Worm (Caenorhabditis elegans) whole organism, L1 larva: ENCODE measurements around the gene cri-2.

ENCODE experiments used
- C04F5.9 ChIP-seq: sonication (generic microtip); optimal IDR thresholded peaks from 2 replicates; lab custom pipeline; 2016; ENCODE audit warnings: missing genetic modification characterization, missing compliant biosample characterization
- C16A3.4 ChIP-seq: fragments of 150-350 bp; optimal IDR thresholded peaks from 2 replicates; lab custom pipeline; 2014; ENCODE audit warnings: missing biosample characterization, missing genetic modification characterization
- F16B12.6 ChIP-seq: fragments of 150-350 bp; optimal IDR thresholded peaks from 2 replicates; lab custom pipeline; 2014; ENCODE audit warnings: missing biosample characterization, missing genetic modification characterization
- Y116A8C.19 ChIP-seq: sonication (generic microtip); optimal IDR thresholded peaks from 2 replicates; lab custom pipeline; 2016; ENCODE audit warnings: missing compliant biosample characterization, missing genetic modification characterization, borderline replicate concordance
- ama-1 ChIP-seq: fragments of 150-350 bp; optimal IDR thresholded peaks from 2 replicates; lab custom pipeline; 2014
- blmp-1 ChIP-seq: fragments of 150-350 bp; optimal IDR thresholded peaks from 2 replicates; lab custom pipeline; 2014; ENCODE audit warnings: missing biosample characterization, missing genetic modification characterization
- ceh-8 ChIP-seq: fragments of 200-800 bp; sonication (Bioruptor generic); optimal IDR thresholded peaks from 2 replicates; lab custom pipeline; 2018; ENCODE audit warnings: mild to moderate bottlenecking, missing genetic modification characterization, moderate library complexity, missing compliant biosample characterization
- ceh-82 ChIP-seq, 3 experiments: fragments of 150-350 bp in 1 of 3; sonication (generic microtip) in 2 of 3; optimal IDR thresholded peaks; 2 replicates each; lab custom pipeline; 2014 to 2017; ENCODE audit warnings: missing biosample characterization in 3 of 3, missing genetic modification characterization in 3 of 3
- ceh-90 ChIP-seq: sonication (generic microtip); optimal IDR thresholded peaks from 2 replicates; lab custom pipeline; 2016; ENCODE audit warnings: missing genetic modification characterization, missing compliant biosample characterization
- ces-1 ChIP-seq: fragments of 150-350 bp; optimal IDR thresholded peaks from 2 replicates; lab custom pipeline; 2014; ENCODE audit warnings: missing biosample characterization, missing genetic modification reagents, missing genetic modification characterization
- dsc-1 ChIP-seq: sonication (generic microtip); optimal IDR thresholded peaks from 2 replicates; lab custom pipeline; 2016; ENCODE audit warnings: mild to moderate bottlenecking, missing genetic modification characterization, missing compliant biosample characterization
- efl-1 ChIP-seq, 4 experiments: fragments of 150-350 bp; optimal IDR thresholded peaks in 3 of 4; peaks in 1 of 4; 1 replicate in 1 of 4; 2 replicates in 3 of 4; lab custom pipeline; 2014; ENCODE audit warnings: missing biosample characterization in 2 of 4, missing genetic modification characterization in 2 of 4, missing genetic modification reagents in 2 of 4
- egl-13 ChIP-seq: sonication (generic microtip); optimal IDR thresholded peaks from 2 replicates; lab custom pipeline; 2016; ENCODE audit warnings: missing genotype, missing genetic modification reagents, missing genetic modification characterization, missing compliant biosample characterization
- elt-2 ChIP-seq: sonication (generic microtip); optimal IDR thresholded peaks from 2 replicates; lab custom pipeline; 2016; ENCODE audit warnings: missing genetic modification characterization, mild to moderate bottlenecking, inconsistent platforms, missing compliant biosample characterization, missing genetic modification reagents
- fkh-4 ChIP-seq: sonication (generic microtip); optimal IDR thresholded peaks from 2 replicates; lab custom pipeline; 2016; ENCODE audit warnings: missing compliant biosample characterization, missing genetic modification characterization, borderline replicate concordance
- isw-1 ChIP-seq: fragments of 200-800 bp; sonication (Bioruptor generic); IDR thresholded peaks from 2 replicates; pipeline ENCODE4 v1.3.6; 2022; ENCODE audit warnings: missing genetic modification characterization, missing compliant biosample characterization
- jun-1 ChIP-seq: fragments of 150-350 bp; optimal IDR thresholded peaks from 2 replicates; lab custom pipeline; 2014; ENCODE audit warnings: missing biosample characterization, missing genetic modification reagents, missing genetic modification characterization
- lin-14 ChIP-seq: fragments of 200-800 bp; sonication (Bioruptor generic); optimal IDR thresholded peaks from 2 replicates; lab custom pipeline; 2018; ENCODE audit warnings: mild to moderate bottlenecking, missing genetic modification characterization, moderate library complexity, missing compliant biosample characterization
- lin-15B ChIP-seq: fragments of 150-350 bp; sonication (generic microtip); optimal IDR thresholded peaks from 3 replicates; lab custom pipeline; 2014; ENCODE audit warnings: missing biosample characterization, missing genetic modification characterization
- lir-3 ChIP-seq: sonication (generic microtip); optimal IDR thresholded peaks from 2 replicates; lab custom pipeline; 2016; ENCODE audit warnings: mild to moderate bottlenecking, missing genetic modification characterization, moderate library complexity, missing compliant biosample characterization; ENCODE audit not compliant: poor library complexity
- mdl-1 ChIP-seq, 2 experiments: fragments of 150-350 bp; optimal IDR thresholded peaks; 2 replicates each; lab custom pipeline; 2014 to 2017; ENCODE audit warnings: missing biosample characterization in 2 of 2, missing genetic modification characterization in 2 of 2, inconsistent platforms in 1 of 2
- mep-1 ChIP-seq: fragments of 150-350 bp; optimal IDR thresholded peaks from 2 replicates; lab custom pipeline; 2014; ENCODE audit warnings: missing biosample characterization, missing genetic modification characterization
- nhr-11 ChIP-seq: fragments of 150-350 bp; optimal IDR thresholded peaks from 2 replicates; lab custom pipeline; 2014; ENCODE audit warnings: missing biosample characterization, missing genetic modification characterization
- nhr-19 ChIP-seq: fragments of 200-800 bp; sonication (Bioruptor generic); conservative IDR thresholded peaks from 2 replicates; pipeline ENCODE4 v1.3.6; 2022; ENCODE audit warnings: missing genetic modification characterization, missing compliant biosample characterization
- nhr-71 ChIP-seq: sonication (generic microtip); optimal IDR thresholded peaks from 2 replicates; lab custom pipeline; 2016; ENCODE audit warnings: mild to moderate bottlenecking, missing genetic modification characterization, moderate library complexity, missing compliant biosample characterization
- nhr-85 ChIP-seq: sonication (generic microtip); peaks from one replicate; lab custom pipeline; 2016; ENCODE audit warnings: missing genetic modification characterization, inconsistent platforms, missing compliant biosample characterization
- pag-3 ChIP-seq: sonication (generic microtip); optimal IDR thresholded peaks from 2 replicates; lab custom pipeline; 2017; ENCODE audit warnings: missing genetic modification characterization, mild to moderate bottlenecking, missing compliant biosample characterization, antibody characterized with exemption, borderline replicate concordance; ENCODE audit not compliant: insufficient read depth
- pqm-1 ChIP-seq: sonication (generic microtip); optimal IDR thresholded peaks from 3 replicates; lab custom pipeline; 2017; ENCODE audit warnings: missing biosample characterization, missing genetic modification characterization
- rnt-1 ChIP-seq: sonication (generic microtip); optimal IDR thresholded peaks from 2 replicates; lab custom pipeline; 2016; ENCODE audit warnings: mild to moderate bottlenecking, missing genetic modification characterization, moderate library complexity, missing compliant biosample characterization
- snu-23 ChIP-seq: sonication (generic microtip); optimal IDR thresholded peaks from 2 replicates; lab custom pipeline; 2016; ENCODE audit warnings: missing genetic modification characterization, missing compliant biosample characterization
- swsn-7 ChIP-seq: sonication (generic microtip); optimal IDR thresholded peaks from 2 replicates; lab custom pipeline; 2016; ENCODE audit warnings: missing genetic modification characterization, missing compliant biosample characterization
- tlp-1 ChIP-seq: fragments of 150-350 bp; optimal IDR thresholded peaks from 2 replicates; lab custom pipeline; 2014; ENCODE audit warnings: missing biosample characterization, missing genetic modification characterization
- unc-130 ChIP-seq: fragments of 150-350 bp; optimal IDR thresholded peaks from 2 replicates; lab custom pipeline; 2017; ENCODE audit warnings: missing biosample characterization, missing genetic modification characterization, inconsistent platforms
- unc-98 ChIP-seq: fragments of 200-800 bp; sonication (Bioruptor generic); IDR thresholded peaks from 2 replicates; pipeline ENCODE4 v1.3.6; 2022; ENCODE audit warnings: missing genetic modification characterization, missing compliant biosample characterization
- zag-1 ChIP-seq: fragments of 150-350 bp; optimal IDR thresholded peaks from 2 replicates; lab custom pipeline; 2014; ENCODE audit warnings: missing biosample characterization, missing genetic modification characterization
- zip-4 ChIP-seq: fragments of 200-800 bp; sonication (Bioruptor generic); optimal IDR thresholded peaks from 2 replicates; lab custom pipeline; 2018; ENCODE audit warnings: mild to moderate bottlenecking, missing genetic modification characterization, moderate library complexity, missing compliant biosample characterization

Gene cri-2

DNA sequence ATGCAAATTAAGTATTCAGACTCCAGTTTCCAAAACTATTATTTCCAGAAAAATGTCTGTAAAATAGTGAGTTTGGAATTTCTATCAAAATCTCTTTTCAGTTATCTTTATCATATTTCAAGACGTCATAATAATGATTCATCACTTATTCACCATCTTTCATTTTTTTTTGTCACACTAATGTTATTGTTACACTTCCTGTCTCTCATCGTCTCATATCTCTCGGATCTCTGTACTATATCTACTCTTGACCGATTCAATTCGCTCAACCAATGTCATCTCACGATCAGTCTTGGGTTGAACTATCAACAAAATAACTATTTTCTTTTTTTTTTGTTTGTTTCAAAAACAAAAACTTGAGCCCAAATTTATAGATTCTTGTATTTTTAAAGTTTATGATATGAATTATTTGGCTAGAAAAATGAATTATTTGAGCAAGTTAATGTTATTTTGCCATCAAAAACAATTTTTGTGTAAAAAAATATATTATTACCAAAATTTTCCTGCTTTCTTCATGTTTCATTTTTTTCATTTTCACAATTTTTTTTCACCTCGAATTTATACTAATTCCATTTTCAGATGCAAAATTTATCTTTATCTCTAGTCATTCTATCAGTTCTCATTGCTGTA lies at the start of gene cri-2:
cri-2 (plus strand) TSS at position 580 of the 630 bp plus-strand sequence.
- TF ChIP-seq rnt-1 (tag; lab: Kevin White, UChicago) (peak; percentile 33), unc-130 (tag; lab: Kevin White, UChicago) (no peak), nhr-85 (tag; lab: Kevin White, UChicago) (peak; percentile 68), snu-23 (GFP tag; lab: Kevin White, UChicago) (peak; percentile 23), lin-14 (GFP tag; lab: Kevin White, UChicago) (peak; percentile 68), blmp-1 (peak; percentile 26), nhr-71 (peak; percentile 36), lir-3 (peak; percentile 6), ceh-82 (tag; optimal IDR thresholded peaks at IDR 0.05; lab: Kevin White, UChicago) (no peak), lin-15B (tag; lab: Kevin White, UChicago) (no peak)

- TF ChIP-seq efl-1 (optimal IDR thresholded peaks at IDR 0.05; lab: Kevin White, UChicago) (no peak), efl-1 (GFP tag; optimal IDR thresholded peaks at IDR 0.05 in 1 of 2; lab: Kevin White, UChicago) (peak in 1 of 2 experiments; percentile 90), ceh-82 (tag; optimal IDR thresholded peaks at IDR 0.05; lab: Kevin White, UChicago) (no peak)
Measured at ce11 chrV:8155743-8156142, 45.9 kb upstream of the cri-2 start.

DNA sequence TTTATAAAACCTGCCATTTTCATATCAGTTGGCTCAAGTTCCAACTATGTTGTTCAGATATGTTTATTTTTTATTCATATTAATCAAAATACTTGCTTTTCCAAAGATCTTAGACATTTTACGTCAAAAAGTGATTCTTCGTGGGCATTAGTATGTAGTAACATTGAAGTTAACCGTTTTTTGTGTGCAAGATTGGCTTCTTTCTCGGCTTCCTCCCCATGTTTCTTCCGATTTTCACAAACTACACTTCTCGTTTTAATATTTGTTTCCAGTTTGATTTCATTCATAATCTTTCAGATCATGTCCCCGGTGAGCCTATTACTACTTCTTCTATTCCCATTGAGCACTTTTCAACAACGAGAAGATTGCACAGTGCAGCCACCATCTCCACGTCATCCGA lies 44.2 kb upstream of the cri-2 start, which contains the start of gene sul-2:
sul-2 (plus strand) TSS at position 301 of the 400 bp plus-strand sequence.
- TF ChIP-seq pqm-1 (tag; lab: Kevin White, UChicago), result no peak
- TF ChIP-seq ama-1 (lab: Kevin White, UChicago), result no peak
- TF ChIP-seq zip-4 (GFP tag; lab: Kevin White, UChicago), result no peak
- TF ChIP-seq fkh-4, result no peak
- TF ChIP-seq pag-3 (tag; lab: Kevin White, UChicago), result no peak
- no peak for TF ChIP-seq ceh-8
- TF ChIP-seq C16A3.4 (tag; lab: Kevin White, UChicago), result no peak
- no peak for TF ChIP-seq nhr-11 (tag; lab: Kevin White, UChicago)
- TF ChIP-seq mdl-1 (tag; optimal IDR thresholded peaks at IDR 0.05; lab: Kevin White, UChicago), result no peak
- TF ChIP-seq ceh-90 (tag; lab: Kevin White, UChicago), result no peak
- TF ChIP-seq, all 84 proteins: peak for 0

- TF ChIP-seq C04F5.9 (tag; lab: Kevin White, UChicago) (no peak), tlp-1 (tag; lab: Kevin White, UChicago) (no peak), ces-1 (GFP tag; lab: Kevin White, UChicago) (no peak), nhr-19 (no peak)
Measured at ce11 chrV:8159629-8160028, 42.0 kb upstream of the cri-2 start, which contains the start of gene F20D6.6. F20D6.6 (plus strand) TSS chrV:8159929.

DNA sequence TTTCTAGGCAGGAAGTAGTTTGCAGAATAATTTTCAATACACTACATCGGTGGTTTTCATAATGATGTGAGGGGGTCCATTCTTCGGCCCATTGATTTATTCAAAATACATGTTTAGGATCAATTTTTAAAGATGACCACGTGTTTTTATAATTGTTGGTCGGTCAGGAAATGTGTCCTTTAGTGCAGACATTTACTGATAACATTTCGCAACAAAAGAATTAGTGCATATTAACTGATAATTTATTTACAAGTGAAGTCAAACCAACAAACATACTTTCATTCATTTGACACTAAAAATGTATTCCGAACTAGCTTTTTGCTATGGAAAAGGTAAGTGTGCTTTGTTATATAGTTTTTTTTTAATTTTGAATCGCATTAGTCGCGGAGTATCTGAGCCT lies 39.9 kb upstream of the cri-2 start, which contains the start of gene F20D6.5:
F20D6.5 (plus strand) TSS at position 259 of the 400 bp plus-strand sequence.
- no peak for TF ChIP-seq F16B12.6 (tag; lab: Kevin White, UChicago)
- peak; percentile 54 for TF ChIP-seq elt-2
- no peak for TF ChIP-seq mep-1 (tag; lab: Kevin White, UChicago)

DNA sequence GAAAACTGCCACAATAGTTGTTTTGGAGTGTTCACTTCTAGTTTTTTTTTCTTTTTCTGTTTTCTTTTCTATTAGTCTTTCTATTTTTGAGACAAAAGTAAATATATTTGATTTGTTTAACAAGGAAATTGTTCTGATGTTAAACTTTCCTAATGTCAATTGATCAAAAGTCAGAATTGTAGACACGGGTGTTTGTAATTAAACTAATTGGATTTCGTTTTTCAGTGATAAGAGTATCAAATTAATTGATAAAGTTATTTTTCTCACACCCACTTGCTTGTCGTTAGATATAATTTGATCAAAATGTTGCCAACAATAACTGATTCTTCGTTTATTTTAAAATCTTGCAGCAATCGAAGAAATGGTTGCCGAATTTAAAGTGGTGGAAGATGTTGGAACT lies 38.4 kb upstream of the cri-2 start:
- TF ChIP-seq ama-1 (lab: Kevin White, UChicago) (no peak), jun-1 (tag; lab: Kevin White, UChicago) (no peak), F16B12.6 (tag; lab: Kevin White, UChicago) (no peak), zag-1 (tag; lab: Kevin White, UChicago) (no peak), snu-23 (GFP tag; lab: Kevin White, UChicago) (no peak), nhr-85 (tag; lab: Kevin White, UChicago) (peak; percentile 20), Y116A8C.19 (tag; lab: Kevin White, UChicago) (no peak), tlp-1 (tag; lab: Kevin White, UChicago) (no peak), mdl-1 (tag; optimal IDR thresholded peaks at IDR 0.05; lab: Kevin White, UChicago) (no peak), lin-15B (tag; lab: Kevin White, UChicago) (no peak), isw-1 (GFP tag; lab: Robert Waterston, UW) (no peak), swsn-7 (tag; lab: Kevin White, UChicago) (no peak), egl-13 (tag; lab: Kevin White, UChicago) (no peak), dsc-1 (tag; lab: Kevin White, UChicago) (no peak), unc-130 (tag; lab: Kevin White, UChicago) (no peak), unc-98 (GFP tag; lab: Robert Waterston, UW) (no peak), efl-1 (optimal IDR thresholded peaks at IDR 0.05; lab: Kevin White, UChicago) (no peak), efl-1 (GFP tag; optimal IDR thresholded peaks at IDR 0.05 in 1 of 2; lab: Kevin White, UChicago) (peak in 1 of 2 experiments; percentile 62)
